Worm (Caenorhabditis elegans) whole organism, L1 larva: Measurements from ENCODE around the gene nhr-286.

Source experiments
- F16B12.6 ChIP-seq: fragments of 150-350 bp; optimal IDR thresholded peaks from 2 replicates; lab custom pipeline; 2014; ENCODE audit warnings: missing biosample characterization, missing genetic modification characterization
- ama-1 ChIP-seq: fragments of 150-350 bp; optimal IDR thresholded peaks from 2 replicates; lab custom pipeline; 2014
- blmp-1 ChIP-seq: fragments of 150-350 bp; optimal IDR thresholded peaks from 2 replicates; lab custom pipeline; 2014; ENCODE audit warnings: missing biosample characterization, missing genetic modification characterization
- ceh-63 ChIP-seq: fragments of 200-800 bp; sonication (Bioruptor generic); optimal IDR thresholded peaks from 2 replicates; lab custom pipeline; 2018; ENCODE audit warnings: mild to moderate bottlenecking, missing genetic modification characterization, missing compliant biosample characterization
- ceh-82 ChIP-seq, 3 experiments: fragments of 150-350 bp in 1 of 3; sonication (generic microtip) in 2 of 3; optimal IDR thresholded peaks; 2 replicates each; lab custom pipeline; 2014 to 2017; ENCODE audit warnings: missing biosample characterization in 3 of 3, missing genetic modification characterization in 3 of 3
- ceh-88 ChIP-seq: fragments of 200-800 bp; sonication (Bioruptor generic); IDR thresholded peaks from 2 replicates; pipeline ENCODE4 v1.3.6; 2022; ENCODE audit warnings: missing genetic modification characterization, missing compliant biosample characterization
- ces-1 ChIP-seq: fragments of 150-350 bp; optimal IDR thresholded peaks from 2 replicates; lab custom pipeline; 2014; ENCODE audit warnings: missing biosample characterization, missing genetic modification reagents, missing genetic modification characterization
- efl-3 ChIP-seq: fragments of 200-800 bp; sonication (Bioruptor generic); optimal IDR thresholded peaks from 2 replicates; lab custom pipeline; 2018; ENCODE audit warnings: mild to moderate bottlenecking, missing genetic modification characterization, missing compliant biosample characterization
- egl-13 ChIP-seq: sonication (generic microtip); optimal IDR thresholded peaks from 2 replicates; lab custom pipeline; 2016; ENCODE audit warnings: missing genotype, missing genetic modification reagents, missing genetic modification characterization, missing compliant biosample characterization
- elt-3 ChIP-seq, 6 experiments: fragments of 150-350 bp in 1 of 6; sonication (generic microtip); optimal IDR thresholded peaks; 2 replicates each; lab custom pipeline; 2017 to 2018; ENCODE audit warnings: missing biosample characterization in 6 of 6, missing genetic modification characterization in 6 of 6, inconsistent platforms in 1 of 6
- ets-5 ChIP-seq: fragments of 200-800 bp; sonication (Bioruptor generic); IDR thresholded peaks from 2 replicates; pipeline ENCODE4 v1.3.6; 2022; ENCODE audit warnings: missing genetic modification characterization, missing compliant biosample characterization
- fkh-10 ChIP-seq: sonication (generic microtip); optimal IDR thresholded peaks from 2 replicates; lab custom pipeline; 2017; ENCODE audit warnings: missing biosample characterization, missing genetic modification reagents, missing genetic modification characterization
- fkh-4 ChIP-seq: sonication (generic microtip); optimal IDR thresholded peaks from 2 replicates; lab custom pipeline; 2016; ENCODE audit warnings: missing compliant biosample characterization, missing genetic modification characterization, borderline replicate concordance
- hlh-17 ChIP-seq: fragments of 200-800 bp; sonication (Bioruptor generic); optimal IDR thresholded peaks from 2 replicates; lab custom pipeline; 2018; ENCODE audit warnings: missing genetic modification characterization, mild to moderate bottlenecking, missing compliant biosample characterization, moderate library complexity, borderline replicate concordance
- hpl-2 ChIP-seq: fragments of 150-350 bp; optimal IDR thresholded peaks from 2 replicates; lab custom pipeline; 2014; ENCODE audit warnings: missing biosample characterization, missing genetic modification reagents, missing genetic modification characterization
- isw-1 ChIP-seq: fragments of 200-800 bp; sonication (Bioruptor generic); IDR thresholded peaks from 2 replicates; pipeline ENCODE4 v1.3.6; 2022; ENCODE audit warnings: missing genetic modification characterization, missing compliant biosample characterization
- lin-13 ChIP-seq: fragments of 150-350 bp; optimal IDR thresholded peaks from 2 replicates; lab custom pipeline; 2014; ENCODE audit warnings: missing biosample characterization, missing genetic modification reagents, missing genetic modification characterization
- lin-14 ChIP-seq: fragments of 200-800 bp; sonication (Bioruptor generic); optimal IDR thresholded peaks from 2 replicates; lab custom pipeline; 2018; ENCODE audit warnings: mild to moderate bottlenecking, missing genetic modification characterization, moderate library complexity, missing compliant biosample characterization
- lin-35 ChIP-seq, 2 experiments: fragments of 150-350 bp; optimal IDR thresholded peaks; 2 replicates each; lab custom pipeline; 2014; ENCODE audit warnings: missing biosample characterization in 2 of 2, missing genetic modification characterization in 2 of 2, missing genetic modification reagents in 2 of 2
- lir-3 ChIP-seq: sonication (generic microtip); optimal IDR thresholded peaks from 2 replicates; lab custom pipeline; 2016; ENCODE audit warnings: mild to moderate bottlenecking, missing genetic modification characterization, moderate library complexity, missing compliant biosample characterization; ENCODE audit not compliant: poor library complexity
- lsy-2 ChIP-seq, 2 experiments: fragments of 150-350 bp; optimal IDR thresholded peaks; 2 replicates each; lab custom pipeline; 2014; ENCODE audit warnings: missing biosample characterization in 2 of 2, missing genetic modification characterization in 2 of 2
- mab-9 ChIP-seq: fragments of 200-800 bp; sonication (Bioruptor generic); IDR thresholded peaks from 2 replicates; pipeline ENCODE4 v1.3.6; 2022; ENCODE audit warnings: missing genetic modification reagents, missing genetic modification characterization, missing compliant biosample characterization
- nhr-19 ChIP-seq: fragments of 200-800 bp; sonication (Bioruptor generic); conservative IDR thresholded peaks from 2 replicates; pipeline ENCODE4 v1.3.6; 2022; ENCODE audit warnings: missing genetic modification characterization, missing compliant biosample characterization
- nhr-28 ChIP-seq: fragments of 150-350 bp; optimal IDR thresholded peaks from 2 replicates; lab custom pipeline; 2014; ENCODE audit warnings: missing biosample characterization, missing genetic modification characterization
- nhr-47 ChIP-seq: sonication (generic microtip); optimal IDR thresholded peaks from 2 replicates; lab custom pipeline; 2016; ENCODE audit warnings: mild to moderate bottlenecking, missing genetic modification characterization, moderate library complexity, missing compliant biosample characterization
- nhr-84 ChIP-seq: sonication (generic microtip); optimal IDR thresholded peaks from 2 replicates; lab custom pipeline; 2017; ENCODE audit warnings: missing biosample characterization, missing genetic modification characterization
- nhr-85 ChIP-seq: sonication (generic microtip); peaks from one replicate; lab custom pipeline; 2016; ENCODE audit warnings: missing genetic modification characterization, inconsistent platforms, missing compliant biosample characterization
- pag-3 ChIP-seq: sonication (generic microtip); optimal IDR thresholded peaks from 2 replicates; lab custom pipeline; 2017; ENCODE audit warnings: missing genetic modification characterization, mild to moderate bottlenecking, missing compliant biosample characterization, antibody characterized with exemption, borderline replicate concordance; ENCODE audit not compliant: insufficient read depth
- pax-3 ChIP-seq: fragments of 200-800 bp; sonication (Bioruptor generic); optimal IDR thresholded peaks from 2 replicates; lab custom pipeline; 2018; ENCODE audit warnings: mild to moderate bottlenecking, missing genetic modification characterization, moderate library complexity, missing compliant biosample characterization
- skn-1 ChIP-seq: fragments of 150-350 bp; optimal IDR thresholded peaks from 2 replicates; lab custom pipeline; 2014; ENCODE audit warnings: missing biosample characterization, missing genetic modification characterization
- snpc-4 ChIP-seq: fragments of 150-350 bp; optimal IDR thresholded peaks from 2 replicates; lab custom pipeline; 2014; ENCODE audit warnings: missing biosample characterization, missing genetic modification characterization
- sptf-1 ChIP-seq: fragments of 150-350 bp; optimal IDR thresholded peaks from 2 replicates; lab custom pipeline; 2014; ENCODE audit warnings: missing biosample characterization, missing genetic modification characterization
- swsn-7 ChIP-seq: sonication (generic microtip); optimal IDR thresholded peaks from 2 replicates; lab custom pipeline; 2016; ENCODE audit warnings: missing genetic modification characterization, missing compliant biosample characterization
- tbx-2 ChIP-seq: sonication (generic microtip); optimal IDR thresholded peaks from 2 replicates; lab custom pipeline; 2016; ENCODE audit warnings: missing genetic modification characterization, missing compliant biosample characterization
- unc-130 ChIP-seq: fragments of 150-350 bp; optimal IDR thresholded peaks from 2 replicates; lab custom pipeline; 2017; ENCODE audit warnings: missing biosample characterization, missing genetic modification characterization, inconsistent platforms
- unc-30 ChIP-seq: sonication (generic microtip); optimal IDR thresholded peaks from 2 replicates; lab custom pipeline; 2017; ENCODE audit warnings: missing biosample characterization, missing genetic modification characterization
- unc-62 ChIP-seq: fragments of 150-350 bp; optimal IDR thresholded peaks from 2 replicates; lab custom pipeline; 2014; ENCODE audit warnings: missing biosample characterization, missing genetic modification reagents, missing genetic modification characterization
- unc-98 ChIP-seq: fragments of 200-800 bp; sonication (Bioruptor generic); IDR thresholded peaks from 2 replicates; pipeline ENCODE4 v1.3.6; 2022; ENCODE audit warnings: missing genetic modification characterization, missing compliant biosample characterization
- vab-15 ChIP-seq: sonication (generic microtip); optimal IDR thresholded peaks from 2 replicates; lab custom pipeline; 2017; ENCODE audit warnings: missing genotype, mild to moderate bottlenecking, missing genetic modification characterization, missing compliant biosample characterization
- zag-1 ChIP-seq: fragments of 150-350 bp; optimal IDR thresholded peaks from 2 replicates; lab custom pipeline; 2014; ENCODE audit warnings: missing biosample characterization, missing genetic modification characterization
- ztf-4 ChIP-seq: fragments of 150-350 bp; optimal IDR thresholded peaks from 2 replicates; lab custom pipeline; 2014; ENCODE audit warnings: missing biosample characterization, missing genetic modification characterization

nhr-286 gene

ce11 chrV:7060396-7060795 is 31.0 kb downstream of the nhr-286 start, which contains the start of the genes Y57E12AL.6 and Y57E12AL.1 (continued):
- TF ChIP-seq egl-13 (tag; lab: Kevin White, UChicago), result peak; percentile 13
- TF ChIP-seq unc-30 (tag; lab: Kevin White, UChicago), result no peak
- no peak for TF ChIP-seq vab-15 (tag; lab: Kevin White, UChicago)
- TF ChIP-seq F16B12.6, result peak; percentile 41
- TF ChIP-seq ceh-88 (GFP tag; lab: Robert Waterston, UW), result no peak
- peak; percentile 83 to 87 for TF ChIP-seq lsy-2 (tag; optimal IDR thresholded peaks at IDR 0.05; lab: Kevin White, UChicago)
- peak; percentile 89 for TF ChIP-seq unc-130 (tag; lab: Kevin White, UChicago)
- TF ChIP-seq skn-1 (tag; lab: Kevin White, UChicago), result peak; percentile 96
- peak; percentile 85 for TF ChIP-seq nhr-19 (GFP tag; lab: Robert Waterston, UW)
- TF ChIP-seq snpc-4 (tag; lab: Kevin White, UChicago), result peak; percentile 89
- no peak for TF ChIP-seq unc-62
- peak; percentile 30 for TF ChIP-seq fkh-10 (GFP tag; lab: Kevin White, UChicago)
- peak; percentile 78 to 88 (median 79) for TF ChIP-seq ceh-82 (tag; optimal IDR thresholded peaks at IDR 0.05; lab: Kevin White, UChicago)
- TF ChIP-seq ces-1 (GFP tag; lab: Kevin White, UChicago), result no peak
- peak; percentile 16 for TF ChIP-seq fkh-4 (tag; lab: Kevin White, UChicago)
- TF ChIP-seq nhr-28 (tag; lab: Kevin White, UChicago), result no peak
- no peak for TF ChIP-seq hlh-17 (GFP tag; lab: Kevin White, UChicago)
- TF ChIP-seq hpl-2 (GFP tag; lab: Kevin White, UChicago), result peak; percentile 16
- TF ChIP-seq ets-5 (GFP tag; lab: Robert Waterston, UW), result no peak
- peak; percentile 87 for TF ChIP-seq lin-14
- TF ChIP-seq blmp-1 (tag; lab: Kevin White, UChicago), result peak; percentile 76
- TF ChIP-seq zag-1 (tag; lab: Kevin White, UChicago), result no peak
- TF ChIP-seq unc-98 (GFP tag; lab: Robert Waterston, UW), result no peak
- TF ChIP-seq ama-1 (lab: Kevin White, UChicago), result peak; percentile 17
- peak; percentile 83 for TF ChIP-seq tbx-2 (tag; lab: Kevin White, UChicago)
- TF ChIP-seq lir-3 (tag; lab: Kevin White, UChicago), result peak; percentile 41
- TF ChIP-seq ztf-4 (tag; lab: Kevin White, UChicago), result peak; percentile 43
- TF ChIP-seq lin-13 (GFP tag; lab: Kevin White, UChicago), result peak; percentile 75
- TF ChIP-seq efl-3 (GFP tag; lab: Kevin White, UChicago), result no peak
- TF ChIP-seq pax-3 (tag; lab: Kevin White, UChicago), result no peak
- TF ChIP-seq nhr-47, result peak; percentile 87
- no peak for TF ChIP-seq sptf-1 (tag; lab: Kevin White, UChicago)
- TF ChIP-seq nhr-84 (tag; lab: Kevin White, UChicago), result no peak
- TF ChIP-seq lin-35 (GFP tag; optimal IDR thresholded peaks at IDR 0.05; lab: Kevin White, UChicago), result peak; percentile 81 to 92
- no peak for TF ChIP-seq ceh-63 (GFP tag; lab: Kevin White, UChicago)
- peak; percentile 60 for TF ChIP-seq isw-1 (GFP tag; lab: Robert Waterston, UW)

- TF ChIP-seq vab-15 (tag; lab: Kevin White, UChicago), result no peak
- no peak for TF ChIP-seq blmp-1 (tag; lab: Kevin White, UChicago)
- peak; percentile 5 for TF ChIP-seq nhr-85 (tag; lab: Kevin White, UChicago)
- no peak for TF ChIP-seq elt-3 (tag; optimal IDR thresholded peaks at IDR 0.05; lab: Kevin White, UChicago)
- TF ChIP-seq mab-9 (GFP tag; lab: Robert Waterston, UW), result no peak
- no peak for TF ChIP-seq pag-3
- no peak for TF ChIP-seq nhr-28 (tag; lab: Kevin White, UChicago)
- TF ChIP-seq swsn-7 (tag; lab: Kevin White, UChicago), result no peak
Observed at ce11 chrV:7059350-7059749, 32.1 kb downstream of the nhr-286 start, which contains the start of gene mdt-6. Gene mdt-6, minus strand, starts transcription at chrV:7059624.
